Worm (Caenorhabditis elegans) whole organism, late embryonic: ENCODE results near the gene Y49E10.10.

Source experiments
- C08G9.2 ChIP-seq: sonication (generic microtip); optimal IDR thresholded peaks from 2 replicates; lab custom pipeline; 2016; ENCODE audit warnings: mild to moderate bottlenecking, missing genetic modification characterization, moderate library complexity, missing compliant biosample characterization
- ahr-1 ChIP-seq: sonication (generic microtip); optimal IDR thresholded peaks from 2 replicates; lab custom pipeline; 2016; ENCODE audit warnings: missing genetic modification characterization, missing compliant biosample characterization
- ceh-18 ChIP-seq: sonication (generic microtip); optimal IDR thresholded peaks from 2 replicates; lab custom pipeline; 2016; ENCODE audit warnings: missing genetic modification characterization, missing compliant biosample characterization
- ceh-2 ChIP-seq: sonication (generic microtip); optimal IDR thresholded peaks from 2 replicates; lab custom pipeline; 2016; ENCODE audit warnings: missing genotype, missing genetic modification characterization, missing compliant biosample characterization
- ceh-22 ChIP-seq: sonication (generic microtip); optimal IDR thresholded peaks from 2 replicates; lab custom pipeline; 2017; ENCODE audit warnings: missing biosample characterization, missing genetic modification characterization
- ceh-24 ChIP-seq: sonication (generic microtip); optimal IDR thresholded peaks from 2 replicates; lab custom pipeline; 2016; ENCODE audit warnings: mild to moderate bottlenecking, missing genetic modification characterization, missing compliant biosample characterization
- ceh-30 ChIP-seq: fragments of 150-350 bp; optimal IDR thresholded peaks from 2 replicates; lab custom pipeline; 2014; ENCODE audit warnings: missing biosample characterization, missing genetic modification characterization
- ceh-9 ChIP-seq: sonication (generic microtip); optimal IDR thresholded peaks from 2 replicates; lab custom pipeline; 2016; ENCODE audit warnings: mild to moderate bottlenecking, missing genetic modification characterization, inconsistent platforms, missing compliant biosample characterization
- dmd-4 ChIP-seq: sonication (generic microtip); optimal IDR thresholded peaks from 2 replicates; lab custom pipeline; 2016; ENCODE audit warnings: borderline replicate concordance, missing genetic modification characterization, missing compliant biosample characterization
- elt-2 ChIP-seq: sonication (generic microtip); optimal IDR thresholded peaks from 2 replicates; lab custom pipeline; 2016; ENCODE audit warnings: missing genetic modification reagents, missing genetic modification characterization, missing compliant biosample characterization
- elt-4 ChIP-seq: sonication (generic microtip); optimal IDR thresholded peaks from 2 replicates; lab custom pipeline; 2016; ENCODE audit warnings: missing genetic modification characterization, missing compliant biosample characterization
- fax-1 ChIP-seq: sonication (generic microtip); optimal IDR thresholded peaks from 2 replicates; lab custom pipeline; 2016; ENCODE audit warnings: missing genotype, missing genetic modification characterization, missing compliant biosample characterization
- fkh-10 ChIP-seq: fragments of 150-350 bp; optimal IDR thresholded peaks from 2 replicates; lab custom pipeline; 2014; ENCODE audit warnings: missing biosample characterization, missing genetic modification reagents, missing genetic modification characterization
- fkh-6 ChIP-seq: sonication (generic microtip); optimal IDR thresholded peaks from 2 replicates; lab custom pipeline; 2016; ENCODE audit warnings: missing genetic modification characterization, missing compliant biosample characterization
- hlh-13 ChIP-seq: fragments of 200-800 bp; sonication (Bioruptor generic); optimal IDR thresholded peaks from 2 replicates; lab custom pipeline; 2018; ENCODE audit warnings: mild to moderate bottlenecking, missing genetic modification characterization, missing compliant biosample characterization
- hlh-15 ChIP-seq: sonication (generic microtip); optimal IDR thresholded peaks from 2 replicates; lab custom pipeline; 2016; ENCODE audit warnings: missing genetic modification characterization, missing compliant biosample characterization
- hlh-30 ChIP-seq: sonication (generic microtip); optimal IDR thresholded peaks from 2 replicates; lab custom pipeline; 2017; ENCODE audit warnings: antibody characterized with exemption, missing genetic modification characterization, missing compliant biosample characterization; ENCODE audit not compliant: insufficient read depth
- lim-6 ChIP-seq: sonication (generic microtip); optimal IDR thresholded peaks from 2 replicates; lab custom pipeline; 2016; ENCODE audit warnings: missing genetic modification characterization, missing compliant biosample characterization
- lin-11 ChIP-seq: fragments of 200-800 bp; sonication (Bioruptor generic); optimal IDR thresholded peaks from 2 replicates; lab custom pipeline; 2018; ENCODE audit warnings: mild to moderate bottlenecking, missing genetic modification characterization, missing compliant biosample characterization
- madf-2 ChIP-seq: sonication (generic microtip); optimal IDR thresholded peaks from 2 replicates; lab custom pipeline; 2017; ENCODE audit warnings: missing genetic modification characterization, missing compliant biosample characterization
- nfya-1 ChIP-seq: sonication (generic microtip); optimal IDR thresholded peaks from 2 replicates; lab custom pipeline; 2017; ENCODE audit warnings: missing genetic modification characterization, mild to moderate bottlenecking, missing compliant biosample characterization, antibody characterized with exemption, moderate library complexity
- npax-4 ChIP-seq: sonication (generic microtip); optimal IDR thresholded peaks from 2 replicates; lab custom pipeline; 2016; ENCODE audit warnings: missing genetic modification characterization, missing compliant biosample characterization
- pag-3 ChIP-seq: sonication (generic microtip); optimal IDR thresholded peaks from 2 replicates; lab custom pipeline; 2016; ENCODE audit warnings: missing compliant biosample characterization, missing genetic modification characterization, borderline replicate concordance
- pat-9 ChIP-seq: fragments of 200-800 bp; sonication (Bioruptor generic); optimal IDR thresholded peaks from 2 replicates; lab custom pipeline; 2018; ENCODE audit warnings: mild to moderate bottlenecking, missing genetic modification characterization, moderate library complexity, missing compliant biosample characterization
- pha-2 ChIP-seq: sonication (generic microtip); optimal IDR thresholded peaks from 2 replicates; lab custom pipeline; 2017; ENCODE audit warnings: mild to moderate bottlenecking, missing genetic modification characterization, missing compliant biosample characterization
- pqm-1 ChIP-seq: sonication (generic microtip); optimal IDR thresholded peaks from 2 replicates; lab custom pipeline; 2016; ENCODE audit warnings: missing genetic modification characterization, missing compliant biosample characterization
- pros-1 ChIP-seq: fragments of 150-350 bp; optimal IDR thresholded peaks from 2 replicates; lab custom pipeline; 2014; ENCODE audit warnings: missing biosample characterization, missing genetic modification reagents, missing genetic modification characterization
- rnt-1 ChIP-seq: sonication (generic microtip); optimal IDR thresholded peaks from 2 replicates; lab custom pipeline; 2016; ENCODE audit warnings: missing genetic modification characterization, missing compliant biosample characterization
- sdc-2 ChIP-seq: sonication (generic microtip); optimal IDR thresholded peaks from 2 replicates; lab custom pipeline; 2016; ENCODE audit warnings: missing genotype, missing genetic modification characterization, missing compliant biosample characterization
- sox-4 ChIP-seq: sonication (generic microtip); optimal IDR thresholded peaks from 2 replicates; lab custom pipeline; 2017; ENCODE audit warnings: mild to moderate bottlenecking, missing genetic modification characterization, inconsistent platforms, missing compliant biosample characterization
- syd-9 ChIP-seq: sonication (generic microtip); optimal IDR thresholded peaks from 2 replicates; lab custom pipeline; 2016; ENCODE audit warnings: mild to moderate bottlenecking, missing genetic modification characterization, moderate library complexity, missing compliant biosample characterization
- tbx-7 ChIP-seq: sonication (generic microtip); optimal IDR thresholded peaks from 2 replicates; lab custom pipeline; 2016; ENCODE audit warnings: missing genotype, missing genetic modification characterization, missing compliant biosample characterization
- unc-3 ChIP-seq, 2 experiments: fragments of 200-800 bp in 1 of 2; sonication (Bioruptor generic) in 1 of 2; sonication (generic microtip) in 1 of 2; conservative IDR thresholded peaks in 1 of 2; optimal IDR thresholded peaks in 1 of 2; 2 replicates each; pipeline versions ENCODE4 v1.3.6 to Lab custom; 2016 to 2022; ENCODE audit warnings: missing compliant biosample characterization in 2 of 2, missing genetic modification characterization in 2 of 2, missing genetic modification reagents in 1 of 2
- unc-42 ChIP-seq: sonication (generic microtip); optimal IDR thresholded peaks from 2 replicates; lab custom pipeline; 2016; ENCODE audit warnings: missing genotype, missing genetic modification characterization, missing compliant biosample characterization
- unc-86 ChIP-seq: sonication (generic microtip); optimal IDR thresholded peaks from 2 replicates; lab custom pipeline; 2016; ENCODE audit warnings: missing genetic modification characterization, missing compliant biosample characterization
- ztf-16 ChIP-seq: sonication (generic microtip); optimal IDR thresholded peaks from 2 replicates; lab custom pipeline; 2017; ENCODE audit warnings: missing genetic modification characterization, missing compliant biosample characterization

The Y49E10.10 gene

DNA sequence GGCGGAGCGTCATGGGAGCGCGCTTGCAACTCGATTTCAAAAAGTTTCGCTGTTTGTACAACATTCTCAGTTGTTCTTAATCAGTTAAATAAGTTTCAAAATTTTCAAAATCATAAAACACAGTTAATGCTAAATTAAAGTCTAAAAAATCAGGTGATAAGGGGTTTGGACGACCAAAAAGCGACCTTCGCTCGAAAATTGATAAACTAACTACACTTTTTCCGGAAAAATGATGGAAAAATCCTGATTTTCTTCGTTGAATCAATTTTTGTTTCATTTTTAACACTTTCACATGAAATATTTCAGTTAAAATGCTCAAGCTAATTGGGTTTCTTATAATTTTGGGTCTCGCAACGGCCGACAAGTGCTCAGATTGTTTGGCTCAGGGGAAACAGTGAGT, 34.9 kb downstream of the Y49E10.10 start, which contains the start of gene Y49E10.16:
TSS of gene Y49E10.16 (plus strand) at position 301 of the 400 bp plus-strand sequence.
- TF ChIP-seq ceh-2 (tag; lab: Kevin White, UChicago), result no peak
- TF ChIP-seq unc-86, result no peak
- no peak for TF ChIP-seq dmd-4 (tag; lab: Kevin White, UChicago)
- no peak for TF ChIP-seq elt-2
- TF ChIP-seq ceh-30, result no peak
- TF ChIP-seq rnt-1 (tag; lab: Kevin White, UChicago), result no peak
- no peak for TF ChIP-seq hlh-15
- no peak for TF ChIP-seq ahr-1
- no peak for TF ChIP-seq elt-4
- TF ChIP-seq pqm-1, result no peak
- no peak for TF ChIP-seq ceh-22 (tag; lab: Kevin White, UChicago)
- TF ChIP-seq fkh-10, result no peak
- TF ChIP-seq madf-2, result no peak
- no peak for TF ChIP-seq lim-6 (tag; lab: Kevin White, UChicago)
- no peak for TF ChIP-seq ceh-18
- no peak for TF ChIP-seq pag-3
- no peak for TF ChIP-seq unc-42 (tag; lab: Kevin White, UChicago)
- TF ChIP-seq pat-9 (tag; lab: Kevin White, UChicago), result no peak
- no peak for TF ChIP-seq C08G9.2 (tag; lab: Kevin White, UChicago)

DNA sequence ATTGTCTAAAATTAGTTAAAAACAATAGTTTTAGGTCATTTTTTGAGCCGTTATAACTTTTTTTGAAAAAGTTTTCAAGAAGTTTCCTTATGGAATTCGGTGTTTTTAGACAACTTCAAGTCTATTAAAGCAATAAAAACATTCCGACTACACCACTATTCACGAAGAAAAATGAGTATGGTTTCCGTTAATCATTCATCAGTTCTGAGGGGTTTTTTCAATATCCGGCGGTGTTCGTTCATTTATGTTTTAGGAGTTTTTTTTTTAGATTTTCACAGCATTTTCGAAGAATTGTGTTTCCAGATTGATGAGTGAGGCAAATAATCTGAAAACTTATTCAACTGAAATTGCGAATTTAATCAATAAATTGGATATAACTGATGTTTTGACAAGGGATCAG, 38.8 kb downstream of the Y49E10.10 start, which contains the start of gene Y49E10.27:
TSS of gene Y49E10.27 (plus strand) at position 301 of the 400 bp plus-strand sequence.
- TF ChIP-seq unc-3 (GFP tag; conservative IDR thresholded peaks at IDR 0.05; lab: Robert Waterston, UW) (no peak), unc-3 (tag; optimal IDR thresholded peaks at IDR 0.05; lab: Kevin White, UChicago) (no peak), hlh-15 (no peak), pag-3 (no peak)
- TF ChIP-seq, all 69 proteins: peak for 0

DNA sequence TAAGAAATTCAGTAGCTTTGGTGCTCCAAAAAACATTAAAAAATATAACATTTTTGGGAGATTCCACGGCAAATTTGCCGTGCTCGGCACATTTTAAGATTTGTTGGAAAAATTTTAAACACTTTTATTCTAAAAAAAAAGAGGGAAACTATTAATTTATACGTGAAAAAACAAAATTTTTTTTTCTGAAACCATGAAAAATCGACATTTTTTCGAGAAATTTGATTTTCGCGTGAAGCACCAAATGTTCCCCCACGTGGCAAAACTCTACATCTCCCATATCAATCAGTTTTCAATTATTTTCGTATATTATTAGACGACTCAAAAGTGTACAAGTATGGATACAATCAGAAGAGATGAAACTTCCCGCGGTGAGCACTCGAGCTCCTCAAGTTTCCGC, 41.0 kb downstream of the Y49E10.10 start, which contains the start of gene fbxa-218:
TSS of gene fbxa-218 (plus strand) at position 301 of the 400 bp plus-strand sequence.
- TF ChIP-seq ceh-9 (tag; lab: Kevin White, UChicago) (no peak), pat-9 (tag; lab: Kevin White, UChicago) (no peak), sox-4 (tag; lab: Kevin White, UChicago) (no peak), tbx-7 (tag; lab: Kevin White, UChicago) (no peak)
- TF ChIP-seq, all 69 proteins: peak for 0

DNA sequence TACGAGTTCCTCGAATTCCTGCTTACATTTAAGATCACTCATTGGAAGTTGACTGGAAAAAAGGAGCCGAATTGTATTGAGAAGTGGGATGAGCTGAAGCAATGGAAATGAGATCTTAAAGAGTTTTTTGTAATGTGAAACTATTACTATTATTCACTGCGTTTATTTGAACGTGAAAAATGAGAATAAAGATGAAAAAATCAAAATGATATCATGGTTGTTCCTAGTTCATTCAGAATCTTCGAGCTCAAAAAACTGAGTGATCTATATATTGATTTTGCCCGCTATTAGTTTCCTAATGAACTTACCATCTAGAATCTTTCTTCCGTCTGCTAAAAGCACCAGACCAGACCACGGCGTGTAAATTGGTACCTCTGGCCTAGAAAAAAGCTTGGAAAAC, 41.8 kb downstream of the Y49E10.10 start:
- TF ChIP-seq ceh-24 (no peak), ahr-1 (no peak), pag-3 (no peak), ztf-16 (tag; lab: Kevin White, UChicago) (no peak)

DNA sequence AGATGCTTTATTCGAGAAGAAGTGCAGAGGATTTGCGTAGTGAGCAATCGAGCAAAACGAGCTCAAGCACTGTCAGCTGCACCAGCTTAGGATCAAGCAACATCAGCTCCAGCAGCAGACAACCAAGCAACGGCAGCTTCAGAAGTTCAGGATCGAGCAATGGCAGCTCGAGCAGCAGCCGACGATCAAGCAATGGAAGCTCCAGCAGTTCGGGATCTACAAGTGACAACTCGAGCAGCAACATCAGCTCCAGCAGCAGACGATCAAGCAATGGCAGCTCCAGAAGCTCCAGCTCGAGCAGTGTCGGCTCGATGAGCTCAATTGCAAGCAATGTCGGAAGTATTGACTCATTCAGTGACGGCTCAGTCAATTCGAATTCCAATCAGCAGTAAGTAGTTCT, 43.8 kb downstream of the Y49E10.10 start:
- no peak for TF ChIP-seq lin-11 (tag; lab: Kevin White, UChicago)
- no peak for TF ChIP-seq hlh-30 (tag; lab: Kevin White, UChicago)
- no peak for TF ChIP-seq hlh-13
- no peak for TF ChIP-seq pha-2
- TF ChIP-seq fax-1, result no peak
- TF ChIP-seq fkh-6, result no peak
- TF ChIP-seq pros-1, result no peak
- TF ChIP-seq hlh-15, result no peak
- no peak for TF ChIP-seq sdc-2 (tag; lab: Kevin White, UChicago)
- no peak for TF ChIP-seq nfya-1 (tag; lab: Kevin White, UChicago)
- no peak for TF ChIP-seq syd-9
- TF ChIP-seq npax-4 (tag; lab: Kevin White, UChicago), result no peak
